Fruit fly (Drosophila melanogaster): ENCODE measurements around the gene CG6865.

Gene CG6865

DNA sequence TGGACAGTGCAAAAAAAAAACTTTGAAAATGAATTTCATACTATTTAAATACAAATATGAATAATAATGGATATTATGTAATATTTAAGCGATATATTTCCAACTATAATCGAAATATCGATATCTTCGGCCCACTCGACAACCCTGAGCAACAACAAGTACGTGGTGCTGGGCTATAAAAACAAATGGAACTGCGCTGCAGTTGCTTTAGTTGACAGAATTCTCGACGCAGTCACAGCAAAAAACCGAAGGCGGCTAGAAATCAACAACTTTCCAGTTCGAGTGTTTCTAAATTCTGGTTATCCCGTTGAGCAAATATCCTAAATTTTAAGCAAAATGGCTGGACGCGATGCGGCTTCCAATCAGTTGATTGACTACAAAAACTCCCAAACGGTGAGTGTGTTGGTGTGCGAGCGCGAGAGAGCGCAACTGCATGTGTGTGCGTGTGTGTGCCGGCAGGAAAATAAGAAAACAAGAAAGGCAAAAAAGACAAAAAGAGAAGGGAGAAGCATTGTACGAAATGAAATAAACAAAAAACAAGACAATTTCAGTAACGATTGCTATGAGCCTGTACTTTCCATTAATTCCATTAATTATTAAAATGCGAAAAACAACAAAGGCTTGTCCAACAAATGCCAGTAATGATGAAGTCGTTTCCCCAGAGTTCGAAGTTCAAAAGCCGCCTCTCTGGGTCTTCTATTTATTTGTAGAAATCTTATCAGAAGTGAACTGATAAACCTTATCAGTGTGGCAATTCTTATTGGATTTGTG is 40.8 kb upstream of the CG6865 start, which contains the start of gene Cat (continued):
- peak; percentile 54 for TF ChIP-seq pzg (GFP tag; optimal IDR thresholded peaks at IDR 0.05)
- TF ChIP-seq CG3281 (GFP tag; optimal IDR thresholded peaks at IDR 0.05) = peak; percentile 23
- no peak for TF ChIP-seq lmd (GFP tag; IDR thresholded peaks at IDR 0.05)
- TF ChIP-seq NFAT (GFP tag; IDR thresholded peaks at IDR 0.05) = no peak
- TF ChIP-seq btn (GFP tag; optimal IDR thresholded peaks at IDR 0.05) = no peak
- TF ChIP-seq da (GFP tag; optimal IDR thresholded peaks at IDR 0.05) = no peak
- TF ChIP-seq ham (GFP tag; IDR thresholded peaks at IDR 0.05) = no peak
- peak; percentile 93 for TF ChIP-seq CG4360 (GFP tag; IDR thresholded peaks at IDR 0.05)
- no peak for TF ChIP-seq CG11456 (GFP tag; IDR thresholded peaks at IDR 0.05)
- peak; percentile 46; the same call in 1 of the 2 replicates for TF ChIP-seq CG14014 (GFP tag; IDR thresholded peaks at IDR 0.05)
- no peak; the same call in 2 of the 3 replicates for TF ChIP-seq CG16813 (GFP tag; IDR thresholded peaks at IDR 0.05; ENCODE audit: partially characterized antibody)
- TF ChIP-seq Fer1 (GFP tag; optimal IDR thresholded peaks at IDR 0.05) = peak; percentile 48
- no peak for TF ChIP-seq CG18619 (GFP tag; optimal IDR thresholded peaks at IDR 0.05)
- TF ChIP-seq B-H2 (GFP tag; optimal IDR thresholded peaks at IDR 0.05) = peak; percentile 41
- TF ChIP-seq CG17829 (tag; optimal IDR thresholded peaks at IDR 0.05) = peak; percentile 39
- TF ChIP-seq CG13775 (GFP tag; optimal IDR thresholded peaks at IDR 0.05) = no peak
- peak; percentile 60; the same call in 1 of the 2 replicates for TF ChIP-seq sob (GFP tag; IDR thresholded peaks at IDR 0.05)
- TF ChIP-seq Dad (GFP tag; optimal IDR thresholded peaks at IDR 0.05) = peak; percentile 33
- TF ChIP-seq CG43689 (GFP tag; IDR thresholded peaks at IDR 0.05) = no peak
- TF ChIP-seq tx (GFP tag; optimal IDR thresholded peaks at IDR 0.05) = peak; percentile 25
- peak; percentile 52 for TF ChIP-seq trem (tag; optimal IDR thresholded peaks at IDR 0.05)
- no peak for TF ChIP-seq mam (GFP tag; optimal IDR thresholded peaks at IDR 0.05)
- TF ChIP-seq slp2 (GFP tag; optimal IDR thresholded peaks at IDR 0.05) = no peak
- TF ChIP-seq tin (GFP tag; optimal IDR thresholded peaks at IDR 0.05) = peak; percentile 41
- TF ChIP-seq CG8944 (GFP tag; optimal IDR thresholded peaks at IDR 0.05) = no peak
- no peak for TF ChIP-seq p53 (GFP tag; optimal IDR thresholded peaks at IDR 0.05)
- TF ChIP-seq HHEX (GFP tag; optimal IDR thresholded peaks at IDR 0.05) = peak; percentile 19
- no peak for TF ChIP-seq CG1529 (GFP tag; optimal IDR thresholded peaks at IDR 0.05)
- no peak for TF ChIP-seq jumu (GFP tag; optimal IDR thresholded peaks at IDR 0.05)
- no peak for TF ChIP-seq HLH54F (GFP tag; optimal IDR thresholded peaks at IDR 0.05)
- TF ChIP-seq Ravus (GFP tag; IDR thresholded peaks at IDR 0.05) = no peak
- no peak for TF ChIP-seq esg (GFP tag; conservative IDR thresholded peaks at IDR 0.05)
- peak; percentile 80; the same call in 2 of the 3 replicates for TF ChIP-seq Opbp (GFP tag; IDR thresholded peaks at IDR 0.05; ENCODE audit: partially characterized antibody)
- TF ChIP-seq Aef1 (GFP tag; IDR thresholded peaks at IDR 0.05) = peak; percentile 82
- no peak for TF ChIP-seq ase (GFP tag; IDR thresholded peaks at IDR 0.05)
- no peak for TF ChIP-seq CG11504 (tag; optimal IDR thresholded peaks at IDR 0.05)
- TF ChIP-seq Hand (GFP tag; optimal IDR thresholded peaks at IDR 0.05) = peak; percentile 30
- TF ChIP-seq HLHmδ (GFP tag; optimal IDR thresholded peaks at IDR 0.05) = no peak
- no peak for TF ChIP-seq gcm2 (GFP tag; optimal IDR thresholded peaks at IDR 0.05)
- TF ChIP-seq CG12219 (GFP tag; optimal IDR thresholded peaks at IDR 0.05) = no peak
- no peak for TF ChIP-seq CG11723 (GFP tag; optimal IDR thresholded peaks at IDR 0.05)
- TF ChIP-seq grau (tag; optimal IDR thresholded peaks at IDR 0.05) = peak; percentile 46
- TF ChIP-seq CG32767 (GFP tag; IDR thresholded peaks at IDR 0.05) = no peak; the same call in 1 of the 2 replicates
- TF ChIP-seq lilli (GFP tag; optimal IDR thresholded peaks at IDR 0.05) = peak; percentile 55
- TF ChIP-seq inv (GFP tag; IDR thresholded peaks at IDR 0.05; ENCODE audit: partially characterized antibody) = peak; percentile 77
- TF ChIP-seq ERR (GFP tag; optimal IDR thresholded peaks at IDR 0.05) = no peak
- TF ChIP-seq sim (GFP tag; IDR thresholded peaks at IDR 0.05) = no peak
- no peak for TF ChIP-seq CG6175 (GFP tag; IDR thresholded peaks at IDR 0.05)
- no peak for TF ChIP-seq aop (GFP tag; IDR thresholded peaks at IDR 0.05)
- no peak for TF ChIP-seq CG17802 (tag; optimal IDR thresholded peaks at IDR 0.05)
- TF ChIP-seq HLH3B (GFP tag; IDR thresholded peaks at IDR 0.05) = no peak
